Fruit fly (Drosophila melanogaster) whole organism, wandering third instar larva: ENCODE data around the gene PpD3.
A peak's percentile ranks its signal among the peaks of the same experiment; 100 is the strongest.

Experiments used
- Abd-B ChIP-seq: fragments of >200 bp; optimal IDR thresholded peaks from 2 replicates; lab custom pipeline; 2017; ENCODE audit warnings: missing biosample characterization, missing genetic modification characterization
- CG32264 ChIP-seq: fragments of 200-800 bp; sonication (Bioruptor generic); optimal IDR thresholded peaks from 2 replicates; lab custom pipeline; 2016; ENCODE audit warnings: missing biosample characterization, missing genetic modification characterization
- CG9705 ChIP-seq: fragments of 200-800 bp; sonication (Bioruptor generic); optimal IDR thresholded peaks from 2 replicates; lab custom pipeline; 2018; ENCODE audit warnings: missing biosample characterization, mild to moderate bottlenecking, missing genetic modification characterization
- CrebA ChIP-seq: fragments of 200-800 bp; sonication (Bioruptor generic); optimal IDR thresholded peaks from 2 replicates; lab custom pipeline; 2016; ENCODE audit warnings: missing biosample characterization, mild to moderate bottlenecking, missing genetic modification characterization, borderline replicate concordance
- Dfd ChIP-seq: fragments of >200 bp; optimal IDR thresholded peaks from 2 replicates; lab custom pipeline; 2017; ENCODE audit warnings: missing biosample characterization, missing genetic modification characterization
- Dif ChIP-seq: fragments of 200-275, 200-300 bp; sonication (Bioruptor generic); optimal IDR thresholded peaks from 2 replicates; lab custom pipeline; 2018; ENCODE audit warnings: missing biosample characterization, missing genetic modification characterization; ENCODE audit not compliant: partially characterized antibody
- GATAd ChIP-seq: sonication (Bioruptor generic); optimal IDR thresholded peaks from 2 replicates; lab custom pipeline; 2016; ENCODE audit warnings: missing biosample characterization, missing genetic modification characterization
- Hr78 ChIP-seq: fragments of >200 bp; optimal IDR thresholded peaks from 2 replicates; lab custom pipeline; 2017; ENCODE audit warnings: missing biosample characterization, missing genetic modification characterization
- Hr83 ChIP-seq: fragments of 200-300 bp; sonication (Bioruptor generic); optimal IDR thresholded peaks from 2 replicates; lab custom pipeline; 2016; ENCODE audit warnings: missing biosample characterization, mild to moderate bottlenecking, missing genetic modification characterization, moderate library complexity; ENCODE audit not compliant: poor library complexity, severe bottlenecking
- Jra ChIP-seq: sonication (Bioruptor generic); optimal IDR thresholded peaks from 2 replicates; lab custom pipeline; 2016; ENCODE audit warnings: missing biosample characterization, missing genetic modification characterization
- Myc ChIP-seq: fragments of >200 bp; optimal IDR thresholded peaks from 2 replicates; lab custom pipeline; 2017
- N ChIP-seq: fragments of >200 bp; optimal IDR thresholded peaks from 2 replicates; lab custom pipeline; 2018; ENCODE audit warnings: missing biosample characterization, missing external identifiers, missing genetic modification characterization
- OdsH ChIP-seq: fragments of 200-800 bp; sonication (Bioruptor generic); optimal IDR thresholded peaks from 2 replicates; lab custom pipeline; 2016; ENCODE audit warnings: missing biosample characterization, mild to moderate bottlenecking, missing genetic modification characterization
- Rel ChIP-seq, 2 experiments: fragments of 200-800 bp; sonication (Bioruptor generic) in 1 of 2; optimal IDR thresholded peaks; 2 replicates in 1 of 2; 3 replicates in 1 of 2; lab custom pipeline; 2016 to 2019; ENCODE audit warnings: mild to moderate bottlenecking in 2 of 2, missing biosample characterization in 2 of 2, missing genetic modification characterization in 2 of 2, moderate library complexity in 1 of 2
- Sp1 ChIP-seq: fragments of 200-800 bp; sonication (Bioruptor generic); optimal IDR thresholded peaks from 3 replicates; lab custom pipeline; 2019; ENCODE audit warnings: missing biosample characterization, mild to moderate bottlenecking, missing genetic modification characterization, moderate library complexity
- br ChIP-seq: fragments of 200-800 bp; sonication (Bioruptor generic); optimal IDR thresholded peaks from 2 replicates; lab custom pipeline; 2016; ENCODE audit warnings: missing biosample characterization, missing genetic modification characterization
- dsf ChIP-seq: sonication (Bioruptor generic); optimal IDR thresholded peaks from 2 replicates; lab custom pipeline; 2016; ENCODE audit warnings: missing biosample characterization, missing genetic modification characterization, borderline replicate concordance
- ey ChIP-seq: fragments of 200-800 bp; sonication (Bioruptor generic); optimal IDR thresholded peaks from 2 replicates; lab custom pipeline; 2016; ENCODE audit warnings: missing biosample characterization, missing genetic modification characterization
- fru ChIP-seq: fragments of 200-800 bp; sonication (Bioruptor generic); optimal IDR thresholded peaks from 3 replicates; lab custom pipeline; 2016; ENCODE audit warnings: missing biosample characterization, mild to moderate bottlenecking, missing genetic modification characterization
- jim ChIP-seq: fragments of 175-275, 200-325 bp; sonication (Bioruptor generic); optimal IDR thresholded peaks from 2 replicates; lab custom pipeline; 2016; ENCODE audit warnings: missing biosample characterization, mild to moderate bottlenecking, missing genetic modification characterization
- lola ChIP-seq: fragments of >200 bp; optimal IDR thresholded peaks from 2 replicates; lab custom pipeline; 2017; ENCODE audit warnings: missing biosample characterization, missing genetic modification characterization
- sage ChIP-seq: fragments of 200-800 bp; sonication (Bioruptor generic); optimal IDR thresholded peaks from 2 replicates; lab custom pipeline; 2016; ENCODE audit warnings: missing biosample characterization, mild to moderate bottlenecking, missing genetic modification characterization
- sv ChIP-seq: fragments of 200-800 bp; sonication (Bioruptor generic); optimal IDR thresholded peaks from 3 replicates; lab custom pipeline; 2016; ENCODE audit warnings: missing biosample characterization, missing genetic modification characterization
- woc ChIP-seq: sonication (Bioruptor generic); optimal IDR thresholded peaks from 2 replicates; lab custom pipeline; 2016; ENCODE audit warnings: missing biosample characterization, mild to moderate bottlenecking, missing genetic modification characterization

Gene PpD3

dm6 chr3R:9747900-9748663, 407 bp downstream of the PpD3 start:
- TF ChIP-seq CrebA (GFP tag; lab: Kevin White, UChicago) (no peak), Jra (no peak), GATAd (GFP tag; lab: Kevin White, UChicago) (no peak), lola (no peak), Myc (lab: Kevin White, UChicago) (no peak), N (GFP tag; lab: Kevin White, UChicago) (no peak), jim (GFP tag; lab: Kevin White, UChicago) (no peak), Rel (GFP tag; optimal IDR thresholded peaks at IDR 0.05; lab: Kevin White, UChicago) (no peak), Rel (tag; optimal IDR thresholded peaks at IDR 0.05; lab: Kevin White, UChicago) (no peak), dsf (GFP tag; lab: Kevin White, UChicago) (no peak), CG9705 (no peak), sage (no peak)

dm6 chr3R:9754487-9754886, 6.8 kb downstream of the PpD3 start, which contains the start of gene Tti1:
Gene Tti1 (minus strand): TSS chr3R:9754686.
- TF ChIP-seq OdsH (GFP tag; lab: Kevin White, UChicago) (no peak), Rel (GFP tag; optimal IDR thresholded peaks at IDR 0.05; lab: Kevin White, UChicago) (no peak), Rel (tag; optimal IDR thresholded peaks at IDR 0.05; lab: Kevin White, UChicago) (no peak), CG32264 (GFP tag; lab: Kevin White, UChicago) (no peak), GATAd (GFP tag; lab: Kevin White, UChicago) (no peak), Dfd (GFP tag; lab: Kevin White, UChicago) (no peak), lola (no peak), fru (no peak), Dif (no peak), br (GFP tag; lab: Kevin White, UChicago) (no peak), ey (GFP tag; lab: Kevin White, UChicago) (no peak)

DNA sequence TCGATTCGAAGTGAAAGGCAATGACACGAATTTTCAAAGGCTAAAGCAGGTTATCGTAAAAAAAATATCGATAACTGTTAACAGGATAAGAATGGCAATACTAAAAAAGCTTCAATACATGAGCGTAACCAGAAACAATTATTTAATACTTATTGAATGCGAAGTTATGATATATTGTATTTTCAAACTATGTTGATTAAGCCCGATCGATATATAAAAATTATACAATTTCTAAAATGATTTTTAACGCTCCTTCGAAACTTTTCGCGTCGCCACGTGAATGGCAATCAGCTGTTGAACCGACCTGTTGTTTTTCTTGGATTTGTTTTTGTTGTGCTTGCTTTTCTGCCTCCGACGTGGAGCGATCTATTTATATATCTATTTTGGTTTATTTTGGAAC, 8.5 kb downstream of the PpD3 start, which contains the start of the genes Alg12 and Rpt3R:
Gene Alg12, plus strand, starts transcription at position 305 of the 400 bp plus-strand sequence.
Gene Rpt3R, minus strand, starts transcription at position 324 of the 400 bp plus-strand sequence.
- TF ChIP-seq Jra (no peak), CG32264 (GFP tag; lab: Kevin White, UChicago) (no peak), Myc (lab: Kevin White, UChicago) (peak; percentile 8)
- TF ChIP-seq, all 38 proteins: peak for 1

- TF ChIP-seq Hr83: no peak
- TF ChIP-seq woc (GFP tag; lab: Kevin White, UChicago): no peak
- no peak for TF ChIP-seq Dfd (GFP tag; lab: Kevin White, UChicago)
- TF ChIP-seq dsf (GFP tag; lab: Kevin White, UChicago): no peak
- peak; percentile 79 for TF ChIP-seq Myc (lab: Kevin White, UChicago)
- TF ChIP-seq N (GFP tag; lab: Kevin White, UChicago): no peak
- no peak for TF ChIP-seq CrebA (GFP tag; lab: Kevin White, UChicago)
- peak; percentile 20 for TF ChIP-seq OdsH (GFP tag; lab: Kevin White, UChicago)
- no peak for TF ChIP-seq br (GFP tag; lab: Kevin White, UChicago)
Observed at dm6 chr3R:9759360-9760191, 11.9 kb downstream of the PpD3 start, which contains the start of gene Mpi. Gene Mpi (plus strand): TSS chr3R:9759622.

DNA sequence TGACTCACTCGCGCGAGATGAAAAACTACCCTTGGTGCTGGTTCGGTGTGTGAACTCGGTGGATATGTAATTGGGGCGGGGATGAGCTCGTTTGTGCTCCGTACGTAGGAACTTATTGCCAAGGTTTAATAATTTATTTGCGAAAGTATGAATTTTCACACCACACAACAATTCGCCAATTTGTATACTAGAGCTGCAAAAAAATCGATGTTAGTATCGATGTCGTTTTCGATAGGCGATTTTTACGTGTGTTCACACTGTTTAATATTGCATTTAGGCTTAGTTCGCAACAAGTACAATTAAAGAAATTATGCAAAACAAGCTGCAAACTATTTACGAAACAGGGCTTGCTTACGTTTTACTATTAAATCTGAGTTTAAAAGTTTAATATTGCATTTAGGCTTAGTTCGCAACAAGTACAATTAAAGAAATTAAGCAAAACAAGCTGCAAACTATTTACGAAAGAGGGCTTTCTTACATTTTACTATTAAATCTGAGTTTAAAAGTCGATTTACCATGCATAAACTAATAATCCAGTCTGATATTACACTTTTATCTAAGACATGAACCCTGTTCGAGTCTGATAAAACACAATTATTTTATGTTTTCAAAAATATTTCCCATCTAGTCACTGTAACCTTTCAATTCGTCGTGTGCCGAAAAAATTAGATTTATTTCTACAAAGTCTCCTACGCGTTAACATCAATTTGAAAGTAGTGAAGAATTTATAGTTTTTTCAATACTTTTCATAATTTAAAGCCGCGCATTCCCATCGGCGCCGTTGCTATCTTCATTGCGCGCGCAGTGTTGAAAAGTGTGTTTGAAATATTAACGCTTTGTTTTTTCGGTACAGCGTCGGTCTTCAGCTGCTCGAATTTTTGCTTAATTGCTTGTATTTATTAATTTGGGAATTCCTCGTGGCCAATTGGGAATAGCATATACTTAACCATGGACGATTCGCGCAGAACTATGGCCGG, 15.6 kb downstream of the PpD3 start, which contains the start of the genes Snap24 and CG8478:
Gene Snap24, minus strand, starts transcription at position 196 of the 977 bp plus-strand sequence.
Gene CG8478, plus strand, starts transcription at position 696 of the 977 bp plus-strand sequence.
- TF ChIP-seq lola: no peak
- TF ChIP-seq Abd-B (GFP tag; lab: Kevin White, UChicago): no peak
- TF ChIP-seq Myc (lab: Kevin White, UChicago): peak; percentile 2
- no peak for TF ChIP-seq Dif
- TF ChIP-seq Rel (GFP tag; optimal IDR thresholded peaks at IDR 0.05; lab: Kevin White, UChicago): no peak
- peak; percentile 31 for TF ChIP-seq Rel (tag; optimal IDR thresholded peaks at IDR 0.05; lab: Kevin White, UChicago)
- no peak for TF ChIP-seq sv (GFP tag; lab: Kevin White, UChicago)
- TF ChIP-seq Sp1 (GFP tag; lab: Kevin White, UChicago): no peak
- TF ChIP-seq N (GFP tag; lab: Kevin White, UChicago): peak; percentile 8
- peak; percentile 64 for TF ChIP-seq Jra
- TF ChIP-seq Dfd (GFP tag; lab: Kevin White, UChicago): no peak
- TF ChIP-seq Hr78 (GFP tag; lab: Kevin White, UChicago): no peak
- no peak for TF ChIP-seq sage
